Worm (Caenorhabditis elegans): ENCODE measurements around the gene F56A8.4.

- no peak for TF ChIP-seq let-526 (GFP tag; IDR thresholded peaks at IDR 0.05)
- no peak for TF ChIP-seq nhr-90 (tag; optimal IDR thresholded peaks at IDR 0.05)
- TF ChIP-seq ztf-3 (GFP tag; optimal IDR thresholded peaks at IDR 0.05), result no peak
- TF ChIP-seq akir-1 (GFP tag; optimal IDR thresholded peaks at IDR 0.05), result no peak
- no peak for TF ChIP-seq T07F8.4 (tag; optimal IDR thresholded peaks at IDR 0.05)
- no peak for TF ChIP-seq dpl-1 (GFP tag; optimal IDR thresholded peaks at IDR 0.05)
- no peak for TF ChIP-seq hrde-1 (tag; optimal IDR thresholded peaks at IDR 0.05; ENCODE audit: borderline replicate concordance)
- TF ChIP-seq attf-6 (GFP tag; IDR thresholded peaks at IDR 0.05), result no peak
- no peak for TF ChIP-seq F37B4.10 (GFP tag; IDR thresholded peaks at IDR 0.05)
Measured at ce11 chrIII:13277881-13278500, 14.9 kb downstream of the F56A8.4 start.
